Fruit fly (Drosophila melanogaster): ENCODE results near the gene CG3847.

The CG3847 gene

dm6 chrX:6311516-6311915 is 35.4 kb upstream of the CG3847 start:
- TF ChIP-seq CG32006 (GFP tag; optimal IDR thresholded peaks at IDR 0.05) (peak; percentile 16), fd85E (GFP tag; optimal IDR thresholded peaks at IDR 0.05) (no peak), Gug (GFP tag; IDR thresholded peaks at IDR 0.05) (no peak)

dm6 chrX:6315583-6315982 is 31.3 kb upstream of the CG3847 start:
- TF ChIP-seq fd85E (GFP tag; optimal IDR thresholded peaks at IDR 0.05) (no peak), Eip78C (GFP tag) (peak; percentile 0)

dm6 chrX:6316858-6317474 is 29.9 kb upstream of the CG3847 start:
- peak; percentile 60 for TF ChIP-seq CG15336 (GFP tag; IDR thresholded peaks at IDR 0.05)
- TF ChIP-seq CG32006 (GFP tag; optimal IDR thresholded peaks at IDR 0.05) = peak; percentile 57
- peak; percentile 26 for TF ChIP-seq net (GFP tag; optimal IDR thresholded peaks at IDR 0.05)
- TF ChIP-seq OdsH (GFP tag; optimal IDR thresholded peaks at IDR 0.05) = peak; percentile 55
- peak; percentile 31 to 60 for TF ChIP-seq ss (GFP tag; optimal IDR thresholded peaks at IDR 0.05)
- no peak for TF ChIP-seq Ets21C (GFP tag; optimal IDR thresholded peaks at IDR 0.05)
- TF ChIP-seq Hr38 (GFP tag; optimal IDR thresholded peaks at IDR 0.05) = no peak
- TF ChIP-seq Eip75B (GFP tag; optimal IDR thresholded peaks at IDR 0.05) = peak; percentile 21
- TF ChIP-seq Ets96B (tag; optimal IDR thresholded peaks at IDR 0.05) = peak; percentile 45
- TF ChIP-seq Sox15 (GFP tag; optimal IDR thresholded peaks at IDR 0.05) = no peak
- peak; percentile 32 for TF ChIP-seq esn (GFP tag; optimal IDR thresholded peaks at IDR 0.05)
- TF ChIP-seq Eip93F (GFP tag; optimal IDR thresholded peaks at IDR 0.05) = no peak
- peak; percentile 21 for TF ChIP-seq Smox (GFP tag; optimal IDR thresholded peaks at IDR 0.05)
- TF ChIP-seq CG6808 (GFP tag; optimal IDR thresholded peaks at IDR 0.05) = peak; percentile 42
- TF ChIP-seq fd59A (GFP tag; optimal IDR thresholded peaks at IDR 0.05) = peak; percentile 15
- TF ChIP-seq lz (GFP tag; optimal IDR thresholded peaks at IDR 0.05) = peak; percentile 29
- no peak for TF ChIP-seq dac (GFP tag; optimal IDR thresholded peaks at IDR 0.05)
- TF ChIP-seq pdm3 (GFP tag; optimal IDR thresholded peaks at IDR 0.05) = peak; percentile 50
- peak; percentile 31 for TF ChIP-seq CG10669 (GFP tag; optimal IDR thresholded peaks at IDR 0.05)
- TF ChIP-seq fkh (GFP tag; optimal IDR thresholded peaks at IDR 0.05) = no peak
- peak; percentile 3 for TF ChIP-seq Lpt (GFP tag; optimal IDR thresholded peaks at IDR 0.05)
- TF ChIP-seq CG10631 (GFP tag; optimal IDR thresholded peaks at IDR 0.05) = peak; percentile 42
- TF ChIP-seq achi (GFP tag; optimal IDR thresholded peaks at IDR 0.05) = peak; percentile 20
- peak; percentile 30 for TF ChIP-seq Sox14 (GFP tag; optimal IDR thresholded peaks at IDR 0.05)
- peak; percentile 37 for TF ChIP-seq spab (GFP tag; optimal IDR thresholded peaks at IDR 0.05)
- TF ChIP-seq CG11294 (GFP tag; IDR thresholded peaks at IDR 0.05) = no peak; the same call in 1 of the 2 replicates
- peak; percentile 42 for TF ChIP-seq Gug (GFP tag; IDR thresholded peaks at IDR 0.05)
- peak; percentile 23 for TF ChIP-seq CG31627 (GFP tag; optimal IDR thresholded peaks at IDR 0.05)
- TF ChIP-seq cyc (GFP tag; optimal IDR thresholded peaks at IDR 0.05) = peak; percentile 32
- TF ChIP-seq CG8119 (GFP tag; IDR thresholded peaks at IDR 0.05) = peak; percentile 54; the same call in 2 of the 3 replicates
- peak; percentile 37 for TF ChIP-seq CG6792 (GFP tag; optimal IDR thresholded peaks at IDR 0.05)
- no peak for TF ChIP-seq Sox102F (GFP tag; optimal IDR thresholded peaks at IDR 0.05)
- no peak for TF ChIP-seq CG8319 (GFP tag; optimal IDR thresholded peaks at IDR 0.05)
- TF ChIP-seq CG7368 (GFP tag; optimal IDR thresholded peaks at IDR 0.05) = peak; percentile 13
- no peak for TF ChIP-seq CG16779 (tag; optimal IDR thresholded peaks at IDR 0.05)
- no peak for TF ChIP-seq vri (GFP tag; optimal IDR thresholded peaks at IDR 0.05)
- peak; percentile 23 for TF ChIP-seq CG34406 (GFP tag; optimal IDR thresholded peaks at IDR 0.05)
- peak; percentile 64; the same call in 2 of the 3 replicates for TF ChIP-seq eg (GFP tag; IDR thresholded peaks at IDR 0.05)
- no peak for TF ChIP-seq CG11902 (GFP tag; optimal IDR thresholded peaks at IDR 0.05)
- no peak for TF ChIP-seq Blimp-1 (GFP tag; optimal IDR thresholded peaks at IDR 0.05)
- TF ChIP-seq CG4318 (GFP tag; optimal IDR thresholded peaks at IDR 0.05) = peak; percentile 11
- TF ChIP-seq Hr39 (GFP tag; optimal IDR thresholded peaks at IDR 0.05) = peak; percentile 25
- peak; percentile 60 for TF ChIP-seq CG3919 (GFP tag; optimal IDR thresholded peaks at IDR 0.05)
- peak; percentile 73 for TF ChIP-seq svp (GFP tag)
- TF ChIP-seq salr (GFP tag; optimal IDR thresholded peaks at IDR 0.05) = no peak
